Worm (Caenorhabditis elegans) whole organism, young adult: ENCODE data around the gene sri-77.
"Not testable (repeated sequence)": the region's sequence is repeated elsewhere in the genome, so short reads cannot be mapped to it uniquely, and the experiment has no call there.

ENCODE experiments used
- B0336.3 ChIP-seq: fragments of 200-800 bp; sonication (Bioruptor generic); IDR thresholded peaks from 2 replicates; pipeline ENCODE4 v1.3.6; 2022; ENCODE audit warnings: missing genetic modification characterization, missing compliant biosample characterization
- F39B2.1 ChIP-seq: fragments of 200-800 bp; sonication (Bioruptor generic); IDR thresholded peaks from 2 replicates; pipeline ENCODE4 v1.3.6; 2022; ENCODE audit warnings: missing genetic modification reagents, missing genetic modification characterization, missing compliant biosample characterization
- T07F8.4 ChIP-seq: sonication (generic microtip); optimal IDR thresholded peaks from 2 replicates; lab custom pipeline; 2016; ENCODE audit warnings: mild to moderate bottlenecking, missing genetic modification characterization, moderate library complexity, missing compliant biosample characterization
- Y53F4B.3 ChIP-seq: fragments of 200-800 bp; sonication (Bioruptor generic); IDR thresholded peaks from 2 replicates; pipeline ENCODE4 v1.3.6; 2022; ENCODE audit warnings: missing genetic modification reagents, missing genetic modification characterization, missing compliant biosample characterization
- Y53G8AR.9 ChIP-seq: fragments of 200-800 bp; sonication (Bioruptor generic); conservative IDR thresholded peaks from 2 replicates; pipeline ENCODE4 v1.3.6; 2022; ENCODE audit warnings: missing genetic modification reagents, missing genetic modification characterization, missing compliant biosample characterization
- Y56A3A.18 ChIP-seq: fragments of 200-800 bp; sonication (Bioruptor generic); IDR thresholded peaks from 2 replicates; pipeline ENCODE4 v1.3.6; 2022; ENCODE audit warnings: missing genetic modification reagents, missing genetic modification characterization, missing compliant biosample characterization
- Y79H2A.3 ChIP-seq: fragments of 200-800 bp; sonication (Bioruptor generic); conservative IDR thresholded peaks from 2 replicates; pipeline ENCODE4 v1.3.6; 2022; ENCODE audit warnings: missing genetic modification reagents, missing genetic modification characterization, missing compliant biosample characterization
- ZK185.1 ChIP-seq: sonication (generic microtip); optimal IDR thresholded peaks from 2 replicates; lab custom pipeline; 2016; ENCODE audit warnings: mild to moderate bottlenecking, missing genetic modification characterization, missing compliant biosample characterization; ENCODE audit not compliant: poor library complexity, severe bottlenecking
- bed-1 ChIP-seq: fragments of 200-800 bp; sonication (Bioruptor generic); IDR thresholded peaks from 2 replicates; pipeline ENCODE4 v1.3.6; 2022; ENCODE audit warnings: missing genetic modification reagents, missing genetic modification characterization, missing compliant biosample characterization
- ccch-3 ChIP-seq: fragments of 200-800 bp; sonication (Bioruptor generic); optimal IDR thresholded peaks from 2 replicates; lab custom pipeline; 2018; ENCODE audit warnings: mild to moderate bottlenecking, missing genetic modification characterization, missing compliant biosample characterization
- cebp-1 ChIP-seq, 2 experiments: fragments of 200-800 bp in 1 of 2; sonication (Bioruptor generic) in 1 of 2; sonication (generic microtip) in 1 of 2; IDR thresholded peaks in 1 of 2; optimal IDR thresholded peaks in 1 of 2; 2 replicates each; pipeline versions ENCODE4 v1.3.6 to Lab custom; 2017 to 2022; ENCODE audit warnings: missing compliant biosample characterization in 2 of 2, missing genetic modification characterization in 2 of 2, mild to moderate bottlenecking in 1 of 2, missing genetic modification reagents in 1 of 2, moderate library complexity in 1 of 2
- chd-7 ChIP-seq: sonication (generic microtip); optimal IDR thresholded peaks from 2 replicates; lab custom pipeline; 2016; ENCODE audit warnings: mild to moderate bottlenecking, missing genetic modification characterization, moderate library complexity, missing compliant biosample characterization
- dox-1 ChIP-seq: fragments of 200-800 bp; sonication (Bioruptor generic); IDR thresholded peaks from 2 replicates; pipeline ENCODE4 v1.3.6; 2022; ENCODE audit warnings: missing genetic modification reagents, missing genetic modification characterization, missing compliant biosample characterization
- egl-18 ChIP-seq: fragments of 200-800 bp; sonication (Bioruptor generic); IDR thresholded peaks from 2 replicates; pipeline ENCODE4 v1.3.6; 2022; ENCODE audit warnings: missing genetic modification reagents, missing genetic modification characterization, missing compliant biosample characterization
- egrh-3 ChIP-seq: fragments of 200-800 bp; sonication (Bioruptor generic); IDR thresholded peaks from 2 replicates; pipeline ENCODE4 v1.3.6; 2022; ENCODE audit warnings: missing genetic modification reagents, missing genetic modification characterization, missing compliant biosample characterization
- gei-17 ChIP-seq: fragments of 200-800 bp; sonication (Bioruptor generic); optimal IDR thresholded peaks from 2 replicates; lab custom pipeline; 2018; ENCODE audit warnings: mild to moderate bottlenecking, missing genetic modification characterization, missing compliant biosample characterization
- hmg-20 ChIP-seq: fragments of 200-800 bp; sonication (Bioruptor generic); IDR thresholded peaks from 2 replicates; pipeline ENCODE4 v1.3.6; 2022; ENCODE audit warnings: missing genetic modification reagents, missing genetic modification characterization, missing compliant biosample characterization
- hrde-1 ChIP-seq: sonication (generic microtip); optimal IDR thresholded peaks from 2 replicates; lab custom pipeline; 2016; ENCODE audit warnings: missing genetic modification characterization, mild to moderate bottlenecking, missing compliant biosample characterization, moderate library complexity, missing genotype, missing genetic modification reagents, borderline replicate concordance
- lin-54 ChIP-seq: fragments of 200-800 bp; sonication (Bioruptor generic); optimal IDR thresholded peaks from 2 replicates; lab custom pipeline; 2018; ENCODE audit warnings: mild to moderate bottlenecking, missing genetic modification characterization, missing compliant biosample characterization
- mcd-1 ChIP-seq: fragments of 200-800 bp; sonication (Bioruptor generic); IDR thresholded peaks from 2 replicates; pipeline ENCODE4 v1.3.6; 2022; ENCODE audit warnings: missing genetic modification reagents, missing genetic modification characterization, missing compliant biosample characterization
- nfya-1 ChIP-seq: sonication (generic microtip); optimal IDR thresholded peaks from 2 replicates; lab custom pipeline; 2017; ENCODE audit warnings: antibody characterized with exemption, missing compliant biosample characterization, missing genetic modification characterization, borderline replicate concordance; ENCODE audit not compliant: insufficient read depth
- rec-8 ChIP-seq, 2 experiments: sonication (generic microtip); optimal IDR thresholded peaks; 2 replicates each; lab custom pipeline; 2016; ENCODE audit warnings: mild to moderate bottlenecking in 2 of 2, missing genetic modification characterization in 2 of 2, missing genetic modification reagents in 2 of 2, missing genotype in 2 of 2, missing biosample characterization in 1 of 2, missing compliant biosample characterization in 1 of 2, moderate library complexity in 1 of 2
- rpc-1 ChIP-seq, 2 experiments: fragments of 150-350 bp in 1 of 2; sonication (generic microtip) in 1 of 2; optimal IDR thresholded peaks; 2 replicates each; lab custom pipeline; 2014 to 2018; ENCODE audit warnings: missing biosample characterization in 1 of 2, missing genetic modification characterization in 1 of 2, missing genetic modification reagents in 1 of 2, missing genotype in 1 of 2
- sdz-38 ChIP-seq: sonication (generic microtip); optimal IDR thresholded peaks from 2 replicates; lab custom pipeline; 2016; ENCODE audit warnings: missing genotype, missing genetic modification characterization, missing compliant biosample characterization
- somi-1 ChIP-seq: fragments of 200-800 bp; sonication (Bioruptor generic); optimal IDR thresholded peaks from 2 replicates; lab custom pipeline; 2018; ENCODE audit warnings: mild to moderate bottlenecking, missing genetic modification characterization, missing compliant biosample characterization
- tbp1 ChIP-seq: fragments of 200-800 bp; sonication (Bioruptor generic); optimal IDR thresholded peaks from 2 replicates; lab custom pipeline; 2018; ENCODE audit warnings: mild to moderate bottlenecking, missing genetic modification characterization, missing compliant biosample characterization
- ztf-25 ChIP-seq: fragments of 200-800 bp; sonication (Bioruptor generic); IDR thresholded peaks from 2 replicates; pipeline ENCODE4 v1.3.6; 2022; ENCODE audit warnings: missing genetic modification reagents, missing genetic modification characterization, missing compliant biosample characterization
- ztf-3 ChIP-seq: fragments of 200-800 bp; sonication (Bioruptor generic); optimal IDR thresholded peaks from 2 replicates; lab custom pipeline; 2018; ENCODE audit warnings: mild to moderate bottlenecking, missing genetic modification characterization, missing compliant biosample characterization

Gene sri-77

ce11 chrII:2624792-2625191 lies 19.6 kb upstream of the sri-77 start, which contains the start of gene lgc-28:
lgc-28 (plus strand) TSS chrII:2625092.
- no peak for TF ChIP-seq bed-1 (GFP tag; lab: Robert Waterston, UW)
- TF ChIP-seq egrh-3 (GFP tag; lab: Robert Waterston, UW) = no peak
- no peak for TF ChIP-seq ccch-3
- TF ChIP-seq ztf-3 (GFP tag; lab: Kevin White, UChicago) = no peak
- no peak for TF ChIP-seq dox-1 (GFP tag; lab: Robert Waterston, UW)
- TF ChIP-seq cebp-1 (GFP tag; IDR thresholded peaks at IDR 0.05; lab: Robert Waterston, UW) = no peak
- no peak for TF ChIP-seq cebp-1 (tag; optimal IDR thresholded peaks at IDR 0.05; lab: Kevin White, UChicago)
- TF ChIP-seq rpc-1 (optimal IDR thresholded peaks at IDR 0.05; lab: Kevin White, UChicago) = no peak
- no peak for TF ChIP-seq rpc-1 (tag; optimal IDR thresholded peaks at IDR 0.05; lab: Kevin White, UChicago)
- no peak for TF ChIP-seq F39B2.1
- TF ChIP-seq sdz-38 (tag; lab: Kevin White, UChicago) = no peak
- TF ChIP-seq mcd-1 (GFP tag; lab: Robert Waterston, UW) = no peak
- no peak for TF ChIP-seq ztf-25 (GFP tag; lab: Robert Waterston, UW)
- TF ChIP-seq Y79H2A.3 = no peak
- no peak for TF ChIP-seq B0336.3

DNA sequence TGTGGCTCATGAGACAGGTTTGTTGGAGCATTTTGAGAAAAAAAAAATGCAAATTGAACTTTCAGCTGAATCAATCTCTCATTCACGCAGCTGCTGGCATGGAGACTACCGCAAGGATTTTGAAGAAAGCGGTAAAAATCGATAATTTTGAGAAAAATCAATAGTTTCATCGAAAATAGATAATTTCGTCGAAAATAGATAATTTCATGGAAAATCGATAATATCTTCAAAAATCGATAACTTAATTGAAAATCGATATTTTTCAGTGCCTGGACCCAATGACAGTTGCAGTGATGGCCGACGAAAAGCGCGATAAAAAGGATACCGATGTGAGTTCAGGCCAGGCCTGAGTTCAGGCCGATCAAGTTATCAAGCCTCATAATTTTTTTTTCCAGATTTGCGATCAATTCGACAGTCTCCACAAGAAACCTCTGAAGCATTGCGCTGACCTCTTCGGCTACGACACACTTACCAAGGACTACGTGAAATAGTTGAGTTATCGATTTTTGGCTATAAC lies 17.8 kb upstream of the sri-77 start, which contains the start of gene D2062.4:
TSS of gene D2062.4 (plus strand) at position 467 of the 517 bp plus-strand sequence.
- not testable (repeated sequence) for TF ChIP-seq B0336.3; hrde-1; lin-54 (GFP tag; lab: Kevin White, UChicago)

DNA sequence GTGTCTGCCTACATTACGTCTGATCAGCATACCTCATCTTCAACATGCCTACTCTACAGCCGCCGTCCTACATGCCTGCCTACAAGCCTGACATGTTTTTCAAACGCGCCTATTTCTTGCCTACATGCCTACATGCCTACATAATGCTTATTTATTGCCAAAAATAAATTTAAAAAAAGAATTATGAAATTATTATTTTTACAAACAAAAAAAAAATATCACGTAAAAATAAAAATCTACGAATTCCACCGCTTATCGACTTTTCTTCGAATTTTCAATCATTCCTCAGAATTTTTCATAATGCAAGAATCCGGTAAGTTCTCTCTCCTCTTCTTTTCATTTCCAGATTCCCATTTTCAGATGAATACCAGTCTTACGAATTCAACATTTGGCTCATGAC lies 17.3 kb upstream of the sri-77 start, which contains the start of gene D2062.5:
TSS of gene D2062.5 (plus strand) at position 301 of the 400 bp plus-strand sequence.
- TF ChIP-seq Y79H2A.3 (no peak), sdz-38 (tag; lab: Kevin White, UChicago) (no peak), hmg-20 (no peak), tbp1 (no peak), ZK185.1 (no peak), gei-17 (no peak), hrde-1 (no peak), Y53F4B.3 (GFP tag; lab: Robert Waterston, UW) (no peak)

DNA sequence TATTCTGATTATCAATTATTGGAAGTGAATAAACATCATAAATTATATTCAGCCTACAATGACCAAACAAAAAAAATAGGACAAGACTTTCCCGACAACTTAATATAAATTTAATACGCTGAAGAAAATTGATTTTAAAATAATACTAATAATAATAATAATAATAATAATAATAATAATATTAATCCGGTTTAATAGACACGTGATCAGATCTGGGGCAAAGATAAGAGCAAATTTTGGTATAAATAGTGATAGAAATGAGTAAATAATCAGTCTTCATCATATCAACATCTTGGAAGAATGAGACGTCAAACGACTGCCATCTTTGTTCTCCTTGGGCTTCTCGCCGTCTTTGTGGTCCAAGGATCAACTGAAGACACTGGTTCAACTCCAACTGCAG lies 13.9 kb upstream of the sri-77 start, which contains the start of gene msrp-6:
TSS of gene msrp-6 (plus strand) at position 301 of the 400 bp plus-strand sequence.
- TF ChIP-seq egl-18; nfya-1; rec-8 (tag; optimal IDR thresholded peaks at IDR 0.05; lab: Kevin White, UChicago): not testable (repeated sequence)

DNA sequence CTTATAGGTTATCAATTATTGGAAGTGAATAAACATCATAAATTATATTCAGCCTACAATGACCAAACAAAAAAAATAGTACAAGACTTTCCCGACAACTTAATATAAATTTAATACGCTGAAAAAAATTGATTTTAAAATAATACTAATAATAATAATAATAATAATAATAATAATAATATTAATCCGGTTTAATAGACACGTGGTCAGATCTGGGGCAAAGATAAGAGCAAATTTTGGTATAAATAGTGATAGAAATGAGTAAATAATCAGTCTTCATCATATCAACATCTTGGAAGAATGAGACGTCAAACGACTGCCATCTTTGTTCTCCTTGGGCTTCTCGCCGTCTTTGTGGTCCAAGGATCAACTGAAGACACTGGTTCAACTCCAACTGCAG lies 11.4 kb upstream of the sri-77 start, which contains the start of gene msrp-5:
TSS of gene msrp-5 (plus strand) at position 301 of the 400 bp plus-strand sequence.
- not testable (repeated sequence) for TF ChIP-seq Y53G8AR.9 (GFP tag; lab: Robert Waterston, UW); chd-7; somi-1 (GFP tag; lab: Kevin White, UChicago)

DNA sequence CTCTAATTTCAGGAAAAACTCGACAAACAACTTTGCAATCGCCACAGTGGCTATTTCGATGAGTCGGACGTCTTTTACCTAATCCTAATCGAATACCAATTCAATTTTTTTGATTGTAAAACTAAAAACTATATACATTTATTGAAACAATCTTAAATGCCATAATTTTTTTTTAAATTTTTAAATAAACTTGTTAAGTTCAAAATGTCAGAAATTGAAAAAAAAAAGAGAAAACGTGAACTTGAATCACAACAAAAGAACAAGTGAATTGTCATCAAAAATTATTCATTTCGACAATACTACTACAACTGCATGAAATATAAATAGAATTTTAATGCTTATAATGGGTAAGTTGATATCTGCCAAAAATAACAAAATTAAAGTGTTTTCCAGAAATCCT lies 7.1 kb upstream of the sri-77 start, which contains the start of gene D2062.13:
TSS of gene D2062.13 (plus strand) at position 301 of the 400 bp plus-strand sequence.
- TF ChIP-seq Y56A3A.18 (GFP tag; lab: Robert Waterston, UW); T07F8.4; hrde-1: not testable (repeated sequence)
